Fruit fly (Drosophila melanogaster) whole organism, embryonic: ENCODE data around the gene Girdin.

ENCODE experiments used
- Asciz ChIP-seq: fragments of 200-800 bp; sonication (Bioruptor generic); optimal IDR thresholded peaks from 2 replicates; lab custom pipeline; 2017; ENCODE audit warnings: missing biosample characterization, mild to moderate bottlenecking, missing genetic modification characterization, missing genetic modification reagents
- Atf-2 ChIP-seq: fragments of 200-800 bp; sonication (Bioruptor generic); optimal IDR thresholded peaks from 2 replicates; lab custom pipeline; 2016; ENCODE audit warnings: missing biosample characterization, missing genetic modification characterization
- Blimp-1 ChIP-seq: fragments of 200-800 bp; sonication (Bioruptor generic); optimal IDR thresholded peaks from 3 replicates; lab custom pipeline; 2018; ENCODE audit warnings: missing biosample characterization, missing genetic modification characterization, mild to moderate bottlenecking, moderate library complexity, missing genetic modification reagents
- CG10267 ChIP-seq: fragments of 200-800 bp; sonication (Bioruptor generic); optimal IDR thresholded peaks from 2 replicates; lab custom pipeline; 2018; ENCODE audit warnings: missing biosample characterization, mild to moderate bottlenecking, missing genetic modification characterization, moderate library complexity
- CG10462 ChIP-seq: fragments of 200-800 bp; sonication (Bioruptor generic); optimal IDR thresholded peaks from 2 replicates; lab custom pipeline; 2016; ENCODE audit warnings: missing biosample characterization, missing genetic modification characterization
- CG10543 ChIP-seq: fragments of 200-800 bp; sonication (Bioruptor generic); optimal IDR thresholded peaks from 3 replicates; lab custom pipeline; 2017; ENCODE audit warnings: missing biosample characterization, mild to moderate bottlenecking, missing genetic modification characterization, moderate library complexity
- CG10979 ChIP-seq: fragments of 200-800 bp; sonication (Bioruptor generic); optimal IDR thresholded peaks from 2 replicates; lab custom pipeline; 2018; ENCODE audit warnings: missing biosample characterization, mild to moderate bottlenecking, missing genetic modification characterization, moderate library complexity
- CG11247 ChIP-seq: fragments of 200-800 bp; sonication (Bioruptor generic); IDR thresholded peaks from 2 replicates; pipeline ENCODE4 v1.3.6; 2022; ENCODE audit warnings: missing biosample characterization, missing genetic modification characterization
- CG11723 ChIP-seq: fragments of 200-800 bp; sonication (Bioruptor generic); optimal IDR thresholded peaks from 2 replicates; lab custom pipeline; 2017; ENCODE audit warnings: missing biosample characterization, mild to moderate bottlenecking, missing genetic modification characterization
- CG12219 ChIP-seq: fragments of 200-800 bp; sonication (Bioruptor generic); optimal IDR thresholded peaks from 3 replicates; lab custom pipeline; 2018; ENCODE audit warnings: missing biosample characterization, mild to moderate bottlenecking, missing genetic modification characterization
- CG12299 ChIP-seq: fragments of 200-800 bp; sonication (Bioruptor generic); optimal IDR thresholded peaks from 2 replicates; lab custom pipeline; 2018; ENCODE audit warnings: missing biosample characterization, mild to moderate bottlenecking, missing genetic modification characterization
- CG13775 ChIP-seq: fragments of 200-800 bp; sonication (Bioruptor generic); optimal IDR thresholded peaks from 3 replicates; lab custom pipeline; 2017; ENCODE audit warnings: missing biosample characterization, mild to moderate bottlenecking, missing genetic modification characterization
- CG17568 ChIP-seq: fragments of 200-800 bp; sonication (Bioruptor generic); optimal IDR thresholded peaks from 2 replicates; lab custom pipeline; 2018; ENCODE audit warnings: missing biosample characterization, mild to moderate bottlenecking, missing genetic modification characterization, moderate library complexity
- CG17829 ChIP-seq: fragments of 200-800 bp; optimal IDR thresholded peaks from 2 replicates; lab custom pipeline; 2019; ENCODE audit warnings: missing biosample characterization, mild to moderate bottlenecking, missing genetic modification characterization, moderate library complexity
- CG18619 ChIP-seq: fragments of 200-800 bp; sonication (Bioruptor generic); optimal IDR thresholded peaks from 3 replicates; lab custom pipeline; 2017; ENCODE audit warnings: missing biosample characterization, mild to moderate bottlenecking, missing genetic modification characterization
- CG2199 ChIP-seq: fragments of 200-800 bp; sonication (Bioruptor generic); IDR thresholded peaks from 3 replicates; pipeline ENCODE4 v1.3.6; 2022; ENCODE audit warnings: missing biosample characterization, missing genetic modification characterization
- CG2202 ChIP-seq: fragments of 200-800 bp; sonication (Bioruptor generic); optimal IDR thresholded peaks from 2 replicates; lab custom pipeline; 2018; ENCODE audit warnings: missing biosample characterization, mild to moderate bottlenecking, missing genetic modification characterization
- CG2678 ChIP-seq: fragments of 200-800 bp; sonication (Bioruptor generic); optimal IDR thresholded peaks from 3 replicates; lab custom pipeline; 2019; ENCODE audit warnings: missing biosample characterization, mild to moderate bottlenecking, missing genetic modification characterization, moderate library complexity
- CG33557 ChIP-seq: fragments of 200-800 bp; sonication (Bioruptor generic); optimal IDR thresholded peaks from 2 replicates; lab custom pipeline; 2019; ENCODE audit warnings: missing biosample characterization, mild to moderate bottlenecking, missing genetic modification characterization, moderate library complexity
- CG3847 ChIP-seq: fragments of 200-800 bp; sonication (Bioruptor generic); IDR thresholded peaks from 2 replicates; pipeline ENCODE4 v1.3.6; 2022; ENCODE audit warnings: missing biosample characterization, missing genetic modification characterization
- CG4617 ChIP-seq: fragments of 200-800 bp; sonication (Bioruptor generic); optimal IDR thresholded peaks from 3 replicates; lab custom pipeline; 2016; ENCODE audit warnings: missing biosample characterization, missing genetic modification characterization, borderline replicate concordance
- CG6254 ChIP-seq: fragments of 200-800 bp; sonication (Bioruptor generic); optimal IDR thresholded peaks from 3 replicates; lab custom pipeline; 2017; ENCODE audit warnings: mild to moderate bottlenecking, missing biosample characterization, missing genetic modification reagents, missing genetic modification characterization
- CG8478 ChIP-seq: fragments of >200 bp; optimal IDR thresholded peaks from 2 replicates; lab custom pipeline; 2018
- Eip74EF ChIP-seq, 2 experiments: fragments of 200-800 bp in 1 of 2; fragments of >200 bp in 1 of 2; sonication (Bioruptor generic) in 1 of 2; optimal IDR thresholded peaks; 2 replicates each; lab custom pipeline; 2017 to 2019; ENCODE audit warnings: missing biosample characterization in 2 of 2, missing genetic modification characterization in 2 of 2, mild to moderate bottlenecking in 1 of 2, moderate library complexity in 1 of 2
- Ets65A ChIP-seq: fragments of 200-800 bp; sonication (Bioruptor generic); peaks from one replicate; lab custom pipeline; 2016; ENCODE audit warnings: missing biosample characterization, missing genetic modification characterization
- Ets97D ChIP-seq: fragments of 200-800 bp; sonication (Bioruptor generic); optimal IDR thresholded peaks from 3 replicates; lab custom pipeline; 2016; ENCODE audit warnings: missing biosample characterization, missing genetic modification characterization
- H2.0 ChIP-seq: fragments of 200-800 bp; sonication (Bioruptor generic); IDR thresholded peaks from 2 replicates; pipeline ENCODE4 v1.3.6; 2022; ENCODE audit warnings: missing biosample characterization, missing genetic modification characterization
- HLH4C ChIP-seq: fragments of 200-800 bp; sonication (Bioruptor generic); IDR thresholded peaks from 3 replicates; pipeline ENCODE4 v1.3.6; 2022; ENCODE audit warnings: missing biosample characterization, missing genetic modification characterization; ENCODE audit not compliant: partially characterized antibody
- HLHmδ ChIP-seq: fragments of 200-800 bp; sonication (Bioruptor generic); optimal IDR thresholded peaks from 2 replicates; lab custom pipeline; 2018; ENCODE audit warnings: missing biosample characterization, mild to moderate bottlenecking, missing genetic modification characterization, moderate library complexity
- Hr3 ChIP-seq: fragments of 200-800 bp; sonication (Bioruptor generic); optimal IDR thresholded peaks from 3 replicates; lab custom pipeline; 2016; ENCODE audit warnings: missing biosample characterization, missing genetic modification characterization
- Hr78 ChIP-seq, 2 experiments: fragments of 200-800 bp in 1 of 2; fragments of >200 bp in 1 of 2; sonication (Bioruptor generic) in 1 of 2; optimal IDR thresholded peaks; 2 replicates each; lab custom pipeline; 2017 to 2019; ENCODE audit warnings: missing biosample characterization in 2 of 2, missing genetic modification characterization in 2 of 2, mild to moderate bottlenecking in 1 of 2, moderate library complexity in 1 of 2
- Hsf ChIP-seq: fragments of 200-800 bp; sonication (Bioruptor generic); optimal IDR thresholded peaks from 3 replicates; lab custom pipeline; 2016; ENCODE audit warnings: missing biosample characterization, missing genetic modification characterization
- Lhr ChIP-seq: fragments of 200-800 bp; sonication (Bioruptor generic); optimal IDR thresholded peaks from 3 replicates; lab custom pipeline; 2017; ENCODE audit warnings: mild to moderate bottlenecking, missing biosample characterization, missing genetic modification reagents, missing genetic modification characterization
- Sox102F ChIP-seq: fragments of 200-800 bp; sonication (Bioruptor generic); optimal IDR thresholded peaks from 2 replicates; lab custom pipeline; 2018; ENCODE audit warnings: missing biosample characterization, mild to moderate bottlenecking, missing genetic modification characterization, moderate library complexity
- cg ChIP-seq: fragments of 200-800 bp; sonication (Bioruptor generic); optimal IDR thresholded peaks from 3 replicates; lab custom pipeline; 2019; ENCODE audit warnings: missing biosample characterization, mild to moderate bottlenecking, missing genetic modification characterization, moderate library complexity
- chm ChIP-seq: fragments of 200-800 bp; sonication (Bioruptor generic); IDR thresholded peaks from 2 replicates; pipeline ENCODE4 v1.3.6; 2022; ENCODE audit warnings: missing biosample characterization, missing genetic modification characterization
- crol ChIP-seq: fragments of 200-800 bp; sonication (Bioruptor generic); IDR thresholded peaks from 2 replicates; pipeline ENCODE4 v1.3.6; 2022; ENCODE audit warnings: missing biosample characterization, missing genetic modification characterization
- crp ChIP-seq, 2 experiments: fragments of 200-800 bp; sonication (Bioruptor generic); optimal IDR thresholded peaks; 2 replicates in 1 of 2; 3 replicates in 1 of 2; lab custom pipeline; 2017; ENCODE audit warnings: missing biosample characterization in 2 of 2, missing genetic modification characterization in 2 of 2, mild to moderate bottlenecking in 1 of 2, moderate library complexity in 1 of 2
- da ChIP-seq: fragments of 200-800 bp; sonication (Bioruptor generic); optimal IDR thresholded peaks from 2 replicates; lab custom pipeline; 2016; ENCODE audit warnings: missing biosample characterization, missing genetic modification characterization
- gro ChIP-seq: fragments of 200-800 bp; sonication (Bioruptor generic); optimal IDR thresholded peaks from 2 replicates; lab custom pipeline; 2016; ENCODE audit warnings: missing biosample characterization, missing genetic modification characterization
- gsb-n ChIP-seq: fragments of 200-800 bp; sonication (Bioruptor generic); optimal IDR thresholded peaks from 3 replicates; lab custom pipeline; 2018; ENCODE audit warnings: missing biosample characterization, mild to moderate bottlenecking, missing genetic modification characterization
- kah ChIP-seq: fragments of 200-800 bp; sonication (Bioruptor generic); optimal IDR thresholded peaks from 2 replicates; lab custom pipeline; 2018; ENCODE audit warnings: missing biosample characterization, mild to moderate bottlenecking, missing genetic modification characterization
- otp ChIP-seq: fragments of 200-800 bp; sonication (Bioruptor generic); IDR thresholded peaks from 3 replicates; pipeline ENCODE4, ENCODE4 v1.3.6; 2022; ENCODE audit warnings: missing biosample characterization, missing genetic modification characterization
- ranshi ChIP-seq: fragments of 200-800 bp; sonication (Bioruptor generic); IDR thresholded peaks from 2 replicates; pipeline ENCODE4 v1.3.6; 2022; ENCODE audit warnings: missing biosample characterization, missing genetic modification characterization
- sd ChIP-seq: fragments of 200-800 bp; sonication (Bioruptor generic); optimal IDR thresholded peaks from 3 replicates; lab custom pipeline; 2018; ENCODE audit warnings: missing biosample characterization, mild to moderate bottlenecking, missing genetic modification characterization, moderate library complexity
- sens ChIP-seq: fragments of 200-800 bp; sonication (Bioruptor generic); peaks from one replicate; lab custom pipeline; 2016; ENCODE audit warnings: missing biosample characterization, missing genetic modification characterization
- sim ChIP-seq: fragments of 200-800 bp; sonication (Bioruptor generic); IDR thresholded peaks from 2 replicates; pipeline ENCODE4 v1.3.6; 2022; ENCODE audit warnings: missing biosample characterization, missing genetic modification characterization
- twi ChIP-seq: fragments of 200-800 bp; optimal IDR thresholded peaks from 2 replicates; lab custom pipeline; 2019; ENCODE audit warnings: missing biosample characterization, mild to moderate bottlenecking, missing genetic modification characterization, moderate library complexity
- zen2 ChIP-seq: fragments of 200-800 bp; sonication (Bioruptor generic); IDR thresholded peaks from 3 replicates; pipeline ENCODE4 v1.3.6; 2022; ENCODE audit warnings: missing biosample characterization, missing genetic modification characterization; ENCODE audit not compliant: partially characterized antibody
- zfh1 ChIP-seq: fragments of 200-800 bp; sonication (Bioruptor generic); IDR thresholded peaks from 3 replicates; pipeline ENCODE4 v1.3.6; 2022; ENCODE audit warnings: missing biosample characterization, missing genetic modification characterization

The Girdin gene

DNA sequence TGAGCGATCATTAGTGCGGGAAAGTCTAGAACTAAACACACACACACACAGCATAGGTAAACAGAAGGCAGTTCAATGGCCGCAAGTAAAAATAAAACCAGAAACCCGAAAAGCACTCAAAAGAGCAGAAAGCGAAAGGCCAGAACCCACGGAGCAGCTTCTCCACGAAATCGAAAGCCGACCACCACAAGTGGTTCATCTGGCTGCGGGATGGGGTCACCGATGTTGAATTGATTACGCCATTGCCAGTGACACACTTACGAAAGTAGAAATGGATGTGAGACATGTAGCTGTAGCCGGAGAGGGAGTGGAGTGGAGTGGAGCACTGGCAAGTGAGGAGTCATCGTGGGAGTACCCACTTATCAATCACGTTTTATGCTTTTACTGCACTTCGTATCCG, 37.3 kb upstream of the Girdin start (continued):
- TF ChIP-seq CG6254 (peak; percentile 64), sd (tag; lab: Kevin White, UChicago) (no peak), CG10462 (GFP tag; lab: Kevin White, UChicago) (no peak), Ets97D (GFP tag; lab: Kevin White, UChicago) (no peak), CG8478 (lab: Kevin White, UChicago) (no peak), CG17829 (tag; lab: Kevin White, UChicago) (peak; percentile 16), Ets65A (GFP tag; lab: Kevin White, UChicago) (no peak), CG33557 (peak; percentile 91), HLHmδ (peak; percentile 93), H2.0 (GFP tag; lab: Robert Waterston, UW) (no peak), CG2678 (tag; lab: Kevin White, UChicago) (no peak), da (no peak), CG18619 (GFP tag; lab: Kevin White, UChicago) (no peak), zfh1 (peak; percentile 9; the same call in 1 of the 3 replicates), Atf-2 (GFP tag; lab: Kevin White, UChicago) (no peak), sens (GFP tag; lab: Kevin White, UChicago) (peak; percentile 56), CG2199 (GFP tag; lab: Robert Waterston, UW) (no peak), CG13775 (no peak), CG10979 (tag; lab: Kevin White, UChicago) (peak; percentile 14), Sox102F (no peak), gro (no peak), kah (GFP tag; lab: Kevin White, UChicago) (peak; percentile 5), otp (GFP tag; lab: Robert Waterston, UW) (peak; percentile 11; the same call in 1 of the 3 replicates), crp (GFP tag; optimal IDR thresholded peaks at IDR 0.05; lab: Kevin White, UChicago) (no peak), CG4617 (GFP tag; lab: Kevin White, UChicago) (no peak), HLH4C (GFP tag; lab: Robert Waterston, UW) (no peak), ranshi (GFP tag; lab: Robert Waterston, UW) (no peak), CG3847 (GFP tag; lab: Robert Waterston, UW) (0 out of 2 replicates have a peak, but pooled peaks have one; percentile 10), CG12299 (tag; lab: Kevin White, UChicago) (no peak), Asciz (GFP tag; lab: Kevin White, UChicago) (peak; percentile 8), Blimp-1 (peak; percentile 100), CG2202 (peak; percentile 43), CG11247 (GFP tag; lab: Robert Waterston, UW) (0 out of 2 replicates have a peak, but pooled peaks have one; percentile 32), CG10543 (GFP tag; lab: Kevin White, UChicago) (no peak), CG10267 (peak; percentile 5), chm (GFP tag; lab: Robert Waterston, UW) (no peak; the same call in 1 of the 2 replicates), Hr78 (GFP tag; optimal IDR thresholded peaks at IDR 0.05; lab: Kevin White, UChicago) (peak in 1 of 2 experiments; percentile 88), Lhr (GFP tag; lab: Kevin White, UChicago) (peak; percentile 7), crol (GFP tag; lab: Robert Waterston, UW) (peak; percentile 53; the same call in 1 of the 2 replicates), CG17568 (peak; percentile 32), twi (peak; percentile 33), CG12219 (GFP tag; lab: Kevin White, UChicago) (no peak), cg (GFP tag; lab: Kevin White, UChicago) (peak; percentile 24), gsb-n (tag; lab: Kevin White, UChicago) (peak; percentile 50), sim (GFP tag; lab: Robert Waterston, UW) (peak; percentile 36; the same call in 1 of the 2 replicates), Hr3 (GFP tag; lab: Kevin White, UChicago) (no peak), zen2 (GFP tag; lab: Robert Waterston, UW) (no peak), Eip74EF (GFP tag; optimal IDR thresholded peaks at IDR 0.05; lab: Kevin White, UChicago) (peak in 1 of 2 experiments; percentile 14), Hsf (GFP tag; lab: Kevin White, UChicago) (no peak), CG11723 (GFP tag; lab: Kevin White, UChicago) (no peak)
